Fruit fly (Drosophila melanogaster) whole organism, embryonic: ENCODE data around the gene Atac2.

Experiments
- B-H1 ChIP-seq: fragments of 200-800 bp; sonication (Bioruptor generic); IDR thresholded peaks from 3 replicates; pipeline ENCODE4 v1.3.6; 2022; ENCODE audit warnings: missing biosample characterization, missing genetic modification characterization
- Blimp-1 ChIP-seq: fragments of 200-800 bp; sonication (Bioruptor generic); optimal IDR thresholded peaks from 3 replicates; lab custom pipeline; 2018; ENCODE audit warnings: missing biosample characterization, missing genetic modification characterization, mild to moderate bottlenecking, moderate library complexity, missing genetic modification reagents
- CG10654 ChIP-seq: fragments of 200-800 bp; sonication (Bioruptor generic); optimal IDR thresholded peaks from 2 replicates; lab custom pipeline; 2016; ENCODE audit warnings: missing biosample characterization, missing genetic modification characterization
- CG10979 ChIP-seq: fragments of 200-800 bp; sonication (Bioruptor generic); optimal IDR thresholded peaks from 2 replicates; lab custom pipeline; 2018; ENCODE audit warnings: missing biosample characterization, mild to moderate bottlenecking, missing genetic modification characterization, moderate library complexity
- CG11504 ChIP-seq: fragments of 200-800 bp; sonication (Bioruptor generic); optimal IDR thresholded peaks from 3 replicates; lab custom pipeline; 2019; ENCODE audit warnings: missing biosample characterization, mild to moderate bottlenecking, missing genetic modification characterization, moderate library complexity
- CG11696 ChIP-seq: fragments of 200-800 bp; sonication (Bioruptor generic); IDR thresholded peaks from 2 replicates; pipeline ENCODE4 v1.3.6; 2022; ENCODE audit warnings: missing biosample characterization, missing genetic modification characterization
- CG1233 ChIP-seq: fragments of 200-800 bp; sonication (Bioruptor generic); optimal IDR thresholded peaks from 4 replicates; lab custom pipeline; 2018; ENCODE audit warnings: missing biosample characterization, mild to moderate bottlenecking, missing genetic modification characterization
- CG12391 ChIP-seq: fragments of 200-800 bp; sonication (Bioruptor generic); optimal IDR thresholded peaks from 3 replicates; lab custom pipeline; 2018; ENCODE audit warnings: missing biosample characterization, mild to moderate bottlenecking, missing genetic modification characterization, moderate library complexity
- CG12659 ChIP-seq: fragments of 200-800 bp; sonication (Bioruptor generic); optimal IDR thresholded peaks from 3 replicates; lab custom pipeline; 2017; ENCODE audit warnings: mild to moderate bottlenecking, missing biosample characterization, missing genetic modification reagents, missing genetic modification characterization
- CG13296 ChIP-seq: fragments of 200-800 bp; sonication (Bioruptor generic); optimal IDR thresholded peaks from 3 replicates; lab custom pipeline; 2018; ENCODE audit warnings: missing biosample characterization, mild to moderate bottlenecking, missing genetic modification characterization
- CG17186 ChIP-seq: fragments of 200-800 bp; sonication (Bioruptor generic); optimal IDR thresholded peaks from 3 replicates; lab custom pipeline; 2017; ENCODE audit warnings: missing biosample characterization, missing genetic modification reagents, missing genetic modification characterization
- CG2875 ChIP-seq: fragments of 200-800 bp; sonication (Bioruptor generic); optimal IDR thresholded peaks from 2 replicates; lab custom pipeline; 2017; ENCODE audit warnings: missing biosample characterization, mild to moderate bottlenecking, missing genetic modification characterization, missing genetic modification reagents
- CG34224 ChIP-seq: fragments of 200-800 bp; sonication (Bioruptor generic); IDR thresholded peaks from 3 replicates; pipeline ENCODE4 v1.3.6; 2022; ENCODE audit warnings: missing biosample characterization, missing genetic modification characterization; ENCODE audit not compliant: partially characterized antibody
- CG4707 ChIP-seq: fragments of 200-800 bp; sonication (Bioruptor generic); optimal IDR thresholded peaks from 2 replicates; lab custom pipeline; 2018; ENCODE audit warnings: missing biosample characterization, mild to moderate bottlenecking, missing genetic modification characterization, moderate library complexity
- CG6683 ChIP-seq: fragments of 200-800 bp; sonication (Bioruptor generic); optimal IDR thresholded peaks from 2 replicates; lab custom pipeline; 2017; ENCODE audit warnings: missing biosample characterization, mild to moderate bottlenecking, missing genetic modification characterization, missing genetic modification reagents
- CG8359 ChIP-seq: fragments of 200-800 bp; sonication (Bioruptor generic); optimal IDR thresholded peaks from 2 replicates; lab custom pipeline; 2017; ENCODE audit warnings: missing biosample characterization, mild to moderate bottlenecking, missing genetic modification characterization, borderline replicate concordance
- CG9932 ChIP-seq: fragments of 200-800 bp; sonication (Bioruptor generic); IDR thresholded peaks from 2 replicates; pipeline ENCODE4 v1.3.6; 2022; ENCODE audit warnings: missing biosample characterization, missing genetic modification characterization
- Chrac-16 ChIP-seq: fragments of 200-800 bp; sonication (Bioruptor generic); optimal IDR thresholded peaks from 3 replicates; lab custom pipeline; 2016; ENCODE audit warnings: missing biosample characterization, missing genetic modification characterization
- CkIIα-i1 ChIP-seq: fragments of 200-800 bp; sonication (Bioruptor generic); IDR thresholded peaks from 2 replicates; pipeline ENCODE4 v1.3.6; 2022; ENCODE audit warnings: missing biosample characterization, missing genetic modification characterization
- D19A ChIP-seq: fragments of 200-800 bp; optimal IDR thresholded peaks from 3 replicates; lab custom pipeline; 2019; ENCODE audit warnings: missing biosample characterization, mild to moderate bottlenecking, missing genetic modification characterization, moderate library complexity
- Deaf1 ChIP-seq: fragments of 200-800 bp; optimal IDR thresholded peaks from 3 replicates; lab custom pipeline; 2019; ENCODE audit warnings: missing biosample characterization, mild to moderate bottlenecking, missing genetic modification characterization, moderate library complexity
- HHEX ChIP-seq: fragments of 200-800 bp; sonication (Bioruptor generic); optimal IDR thresholded peaks from 3 replicates; lab custom pipeline; 2017; ENCODE audit warnings: missing biosample characterization, mild to moderate bottlenecking, missing genetic modification characterization, missing genetic modification reagents
- Lhr ChIP-seq: fragments of 200-800 bp; sonication (Bioruptor generic); optimal IDR thresholded peaks from 3 replicates; lab custom pipeline; 2017; ENCODE audit warnings: mild to moderate bottlenecking, missing biosample characterization, missing genetic modification reagents, missing genetic modification characterization
- Med ChIP-seq: fragments of 200-800 bp; sonication (Bioruptor generic); peaks from one replicate; lab custom pipeline; 2016; ENCODE audit warnings: missing biosample characterization, missing genetic modification characterization, mild to moderate bottlenecking, inconsistent platforms, moderate library complexity
- PHDP ChIP-seq: fragments of 200-800 bp; sonication (Bioruptor generic); optimal IDR thresholded peaks from 3 replicates; lab custom pipeline; 2018; ENCODE audit warnings: missing biosample characterization, mild to moderate bottlenecking, missing genetic modification characterization, moderate library complexity
- Rfx ChIP-seq: fragments of 200-800 bp; sonication (Bioruptor generic); IDR thresholded peaks from 2 replicates; pipeline ENCODE4 v1.3.6; 2022; ENCODE audit warnings: missing biosample characterization, missing genetic modification characterization
- Rx ChIP-seq: fragments of 200-800 bp; sonication (Bioruptor generic); IDR thresholded peaks from 2 replicates; pipeline ENCODE4 v1.3.6; 2022; ENCODE audit warnings: missing biosample characterization, missing genetic modification characterization
- Scr ChIP-seq: fragments of 200-800 bp; sonication (Bioruptor generic); IDR thresholded peaks from 2 replicates; pipeline ENCODE4 v1.3.6; 2022; ENCODE audit warnings: missing biosample characterization, missing genetic modification characterization; ENCODE audit not compliant: partially characterized antibody
- Sox102F ChIP-seq: fragments of 200-800 bp; sonication (Bioruptor generic); optimal IDR thresholded peaks from 2 replicates; lab custom pipeline; 2018; ENCODE audit warnings: missing biosample characterization, mild to moderate bottlenecking, missing genetic modification characterization, moderate library complexity
- crol ChIP-seq: fragments of 200-800 bp; sonication (Bioruptor generic); IDR thresholded peaks from 2 replicates; pipeline ENCODE4 v1.3.6; 2022; ENCODE audit warnings: missing biosample characterization, missing genetic modification characterization
- cwo ChIP-seq: fragments of 200-800 bp; sonication (Bioruptor generic); optimal IDR thresholded peaks from 3 replicates; lab custom pipeline; 2017; ENCODE audit warnings: missing biosample characterization, missing genetic modification characterization, mild to moderate bottlenecking, moderate library complexity, missing genetic modification reagents
- eyg ChIP-seq: fragments of 200-800 bp; sonication (Bioruptor generic); optimal IDR thresholded peaks from 3 replicates; lab custom pipeline; 2016; ENCODE audit warnings: missing biosample characterization, missing genetic modification characterization
- fd3F ChIP-seq: fragments of 200-800 bp; sonication (Bioruptor generic); optimal IDR thresholded peaks from 2 replicates; lab custom pipeline; 2018; ENCODE audit warnings: missing biosample characterization, mild to moderate bottlenecking, missing genetic modification characterization, moderate library complexity
- fd64A ChIP-seq: fragments of 200-800 bp; sonication (Bioruptor generic); optimal IDR thresholded peaks from 3 replicates; lab custom pipeline; 2018; ENCODE audit warnings: missing biosample characterization, mild to moderate bottlenecking, missing genetic modification characterization
- gem ChIP-seq: fragments of 200-800 bp; sonication (Bioruptor generic); optimal IDR thresholded peaks from 2 replicates; lab custom pipeline; 2019; ENCODE audit warnings: missing biosample characterization, mild to moderate bottlenecking, missing genetic modification characterization, moderate library complexity
- gsb-n ChIP-seq: fragments of 200-800 bp; sonication (Bioruptor generic); optimal IDR thresholded peaks from 3 replicates; lab custom pipeline; 2018; ENCODE audit warnings: missing biosample characterization, mild to moderate bottlenecking, missing genetic modification characterization
- hbn ChIP-seq: fragments of 200-800 bp; sonication (Bioruptor generic); IDR thresholded peaks from 2 replicates; pipeline ENCODE4 v1.3.6; 2022; ENCODE audit warnings: missing biosample characterization, missing genetic modification characterization; ENCODE audit not compliant: partially characterized antibody
- lilli ChIP-seq: fragments of 200-800 bp; sonication (Bioruptor generic); optimal IDR thresholded peaks from 3 replicates; lab custom pipeline; 2016; ENCODE audit warnings: missing biosample characterization, missing genetic modification characterization
- luna ChIP-seq: fragments of 200-800 bp; sonication (Bioruptor generic); optimal IDR thresholded peaks from 2 replicates; lab custom pipeline; 2016; ENCODE audit warnings: missing biosample characterization, missing genetic modification characterization
- mam ChIP-seq: fragments of 200-800 bp; sonication (Bioruptor generic); optimal IDR thresholded peaks from 3 replicates; lab custom pipeline; 2016; ENCODE audit warnings: missing biosample characterization, missing genetic modification characterization
- mld ChIP-seq: fragments of 200-800 bp; sonication (Bioruptor generic); IDR thresholded peaks from 3 replicates; pipeline ENCODE4 v1.3.6; 2022; ENCODE audit warnings: missing biosample characterization, missing genetic modification characterization; ENCODE audit not compliant: partially characterized antibody
- nerfin-2 ChIP-seq: fragments of 200-800 bp; sonication (Bioruptor generic); IDR thresholded peaks from 2 replicates; pipeline ENCODE4 v1.3.6; 2022; ENCODE audit warnings: missing biosample characterization, missing genetic modification characterization; ENCODE audit not compliant: partially characterized antibody
- nmo ChIP-seq: fragments of 200-800 bp; sonication (Bioruptor generic); optimal IDR thresholded peaks from 2 replicates; lab custom pipeline; 2018; ENCODE audit warnings: missing biosample characterization, mild to moderate bottlenecking, missing genetic modification characterization, moderate library complexity
- rib ChIP-seq: fragments of 200-800 bp; sonication (Bioruptor generic); IDR thresholded peaks from 2 replicates; pipeline ENCODE4 v1.3.6; 2022; ENCODE audit warnings: missing biosample characterization, missing genetic modification characterization
- sens ChIP-seq: fragments of 200-800 bp; sonication (Bioruptor generic); peaks from one replicate; lab custom pipeline; 2016; ENCODE audit warnings: missing biosample characterization, missing genetic modification characterization
- slbo ChIP-seq: fragments of 200-800 bp; sonication (Bioruptor generic); IDR thresholded peaks from 2 replicates; pipeline ENCODE4 v1.3.6; 2022; ENCODE audit warnings: missing biosample characterization, missing genetic modification characterization
- trem ChIP-seq: fragments of 200-800 bp; optimal IDR thresholded peaks from 3 replicates; lab custom pipeline; 2019; ENCODE audit warnings: missing biosample characterization, mild to moderate bottlenecking, missing genetic modification characterization, moderate library complexity
- unc-4 ChIP-seq: fragments of 200-800 bp; sonication (Bioruptor generic); IDR thresholded peaks from 2 replicates; pipeline ENCODE4 v1.3.6; 2022; ENCODE audit warnings: missing biosample characterization, missing genetic modification characterization; ENCODE audit not compliant: partially characterized antibody

Gene Atac2

DNA sequence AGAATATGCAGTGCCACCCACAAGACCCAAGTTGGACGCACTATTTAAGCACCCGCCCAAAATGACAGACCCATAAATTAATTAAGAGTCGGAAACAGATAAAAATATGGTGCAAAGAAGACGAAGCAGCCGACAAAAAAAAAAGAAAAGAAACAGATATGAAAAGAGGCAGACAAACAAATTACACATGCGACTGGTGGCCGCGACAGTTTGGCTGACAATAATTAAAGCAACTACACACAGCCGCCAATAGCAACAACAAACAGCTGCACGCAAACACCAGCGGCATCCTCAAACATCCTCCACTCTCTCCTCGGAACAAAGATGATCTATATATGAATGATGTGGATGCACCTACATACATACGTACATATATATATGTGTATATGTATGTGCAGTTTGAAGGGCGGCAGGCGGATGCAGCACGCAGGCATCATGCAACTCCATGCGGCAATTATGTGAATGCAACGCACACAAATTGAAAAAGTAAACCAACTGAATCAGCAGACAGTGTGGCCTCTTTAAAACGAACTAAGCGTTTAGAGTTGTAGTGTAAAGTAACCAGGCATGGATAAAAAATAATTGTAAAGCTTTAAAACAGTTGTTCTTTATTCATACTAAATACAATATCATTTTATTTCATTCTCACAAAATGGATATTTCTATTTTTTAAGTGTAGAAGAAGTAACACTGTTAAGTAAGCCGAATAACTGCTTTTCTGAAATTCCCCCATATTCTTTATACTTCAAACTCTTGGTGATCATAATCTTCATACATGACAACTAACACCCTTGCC is 36.0 kb upstream of the Atac2 start (continued):
- TF ChIP-seq CG4707 (GFP tag; lab: Kevin White, UChicago): no peak
- TF ChIP-seq mld (GFP tag; lab: Robert Waterston, UW): no peak
- no peak for TF ChIP-seq cwo (GFP tag; lab: Kevin White, UChicago)
- TF ChIP-seq Sox102F (GFP tag; lab: Kevin White, UChicago): peak; percentile 69
- no peak for TF ChIP-seq CG34224 (GFP tag; lab: Robert Waterston, UW)
- no peak for TF ChIP-seq hbn (GFP tag; lab: Robert Waterston, UW)
- TF ChIP-seq CG13296 (GFP tag; lab: Kevin White, UChicago): no peak
- TF ChIP-seq B-H1 (GFP tag; lab: Robert Waterston, UW): no peak
- TF ChIP-seq Rfx: no peak
- TF ChIP-seq CG12659 (GFP tag; lab: Kevin White, UChicago): no peak
- TF ChIP-seq trem: no peak
- peak; percentile 93 for TF ChIP-seq sens
- no peak for TF ChIP-seq luna
- no peak for TF ChIP-seq CG11696 (GFP tag; lab: Robert Waterston, UW)
- TF ChIP-seq CG2875 (GFP tag; lab: Kevin White, UChicago): peak; percentile 37
- no peak for TF ChIP-seq mam (GFP tag; lab: Kevin White, UChicago)
- TF ChIP-seq CkIIα-i1 (GFP tag; lab: Robert Waterston, UW): no peak
- TF ChIP-seq nerfin-2: no peak
- peak; percentile 26; the same call in 1 of the 2 replicates for TF ChIP-seq slbo (GFP tag; lab: Robert Waterston, UW)
- TF ChIP-seq CG17186 (GFP tag; lab: Kevin White, UChicago): no peak
- peak; percentile 10 for TF ChIP-seq Blimp-1 (GFP tag; lab: Kevin White, UChicago)
- no peak for TF ChIP-seq HHEX (GFP tag; lab: Kevin White, UChicago)
- no peak for TF ChIP-seq CG1233
- no peak for TF ChIP-seq CG9932
- TF ChIP-seq Chrac-16 (GFP tag; lab: Kevin White, UChicago): peak; percentile 7
- TF ChIP-seq D19A (tag; lab: Kevin White, UChicago): peak; percentile 28
- TF ChIP-seq CG10654 (GFP tag; lab: Kevin White, UChicago): no peak
- TF ChIP-seq Scr (GFP tag; lab: Robert Waterston, UW): no peak
- TF ChIP-seq Deaf1 (tag; lab: Kevin White, UChicago): no peak
- peak; percentile 44 for TF ChIP-seq Med
- no peak for TF ChIP-seq CG6683 (GFP tag; lab: Kevin White, UChicago)
- TF ChIP-seq eyg (GFP tag; lab: Kevin White, UChicago): no peak
- TF ChIP-seq CG11504: peak; percentile 53
- TF ChIP-seq rib: no peak
- no peak for TF ChIP-seq gsb-n (tag; lab: Kevin White, UChicago)
- no peak for TF ChIP-seq crol (GFP tag; lab: Robert Waterston, UW)
- TF ChIP-seq lilli (GFP tag; lab: Kevin White, UChicago): peak; percentile 20
- TF ChIP-seq CG12391 (tag; lab: Kevin White, UChicago): peak; percentile 57
- peak; percentile 18 for TF ChIP-seq fd64A (GFP tag; lab: Kevin White, UChicago)
- TF ChIP-seq CG8359: no peak
- peak; percentile 56 for TF ChIP-seq nmo (GFP tag; lab: Kevin White, UChicago)
- TF ChIP-seq PHDP (tag; lab: Kevin White, UChicago): peak; percentile 56
- peak; percentile 52 for TF ChIP-seq CG10979 (tag; lab: Kevin White, UChicago)
- TF ChIP-seq gem: peak; percentile 73
- no peak for TF ChIP-seq unc-4 (GFP tag; lab: Robert Waterston, UW)
- no peak for TF ChIP-seq Rx (GFP tag; lab: Robert Waterston, UW)
- peak; percentile 15 for TF ChIP-seq Lhr (GFP tag; lab: Kevin White, UChicago)
- no peak for TF ChIP-seq fd3F (GFP tag; lab: Kevin White, UChicago)
